Fruit fly (Drosophila melanogaster): ENCODE measurements around the gene betaTub85D.

Gene betaTub85D

dm6 chr3R:9434543-9435407 is 24.7 kb upstream of the betaTub85D start (continued):
- TF ChIP-seq YL-1 (GFP tag; optimal IDR thresholded peaks at IDR 0.05) (no peak), CG11398 (GFP tag; optimal IDR thresholded peaks at IDR 0.05) (peak; percentile 10), CG17568 (GFP tag; optimal IDR thresholded peaks at IDR 0.05) (peak; percentile 64), NFAT (GFP tag; IDR thresholded peaks at IDR 0.05) (peak; percentile 75), Fer3 (tag; optimal IDR thresholded peaks at IDR 0.05) (peak; percentile 87), Doc3 (GFP tag; IDR thresholded peaks at IDR 0.05; ENCODE audit: partially characterized antibody) (no peak), pzg (GFP tag; optimal IDR thresholded peaks at IDR 0.05) (no peak), ham (GFP tag; IDR thresholded peaks at IDR 0.05) (0 out of 2 replicates have a peak, but pooled peaks have one; percentile 10), Dad (GFP tag; optimal IDR thresholded peaks at IDR 0.05) (peak; percentile 75), mirr (GFP tag; optimal IDR thresholded peaks at IDR 0.05) (peak; percentile 84), CkIIα-i1 (GFP tag; IDR thresholded peaks at IDR 0.05) (peak; percentile 72), sr (GFP tag; IDR thresholded peaks at IDR 0.05) (0 out of 3 replicates have a peak, but pooled peaks have one; percentile 32), CG12659 (GFP tag; optimal IDR thresholded peaks at IDR 0.05) (peak; percentile 90), ro (GFP tag; IDR thresholded peaks at IDR 0.05) (0 out of 2 replicates have a peak, but pooled peaks have one; percentile 26), kay (GFP tag; optimal IDR thresholded peaks at IDR 0.05) (peak; percentile 76), D (optimal IDR thresholded peaks at IDR 0.05) (no peak), D (GFP tag; optimal IDR thresholded peaks at IDR 0.05) (peak; percentile 72), CG14860 (GFP tag; IDR thresholded peaks at IDR 0.05; ENCODE audit: partially characterized antibody) (no peak), salm (tag; optimal IDR thresholded peaks at IDR 0.05) (peak; percentile 75), al (GFP tag; IDR thresholded peaks at IDR 0.05) (peak; percentile 89), gsb-n (tag; optimal IDR thresholded peaks at IDR 0.05) (peak; percentile 75), C15 (GFP tag; IDR thresholded peaks at IDR 0.05) (peak; percentile 75; the same call in 2 of the 3 replicates), shn (GFP tag; optimal IDR thresholded peaks at IDR 0.05) (peak; percentile 55), CG33213 (GFP tag; optimal IDR thresholded peaks at IDR 0.05) (peak; percentile 58), CG17328 (GFP tag; IDR thresholded peaks at IDR 0.05) (peak; percentile 92), CG32767 (GFP tag; IDR thresholded peaks at IDR 0.05) (peak; percentile 85; the same call in 1 of the 2 replicates), Abd-B (GFP tag; optimal IDR thresholded peaks at IDR 0.05) (peak; percentile 77), CG2199 (GFP tag; IDR thresholded peaks at IDR 0.05) (peak; percentile 50; the same call in 1 of the 3 replicates), tx (GFP tag; optimal IDR thresholded peaks at IDR 0.05) (peak; percentile 63), CG30403 (GFP tag; optimal IDR thresholded peaks at IDR 0.05) (peak; percentile 91), knrl (GFP tag; IDR thresholded peaks at IDR 0.05; ENCODE audit: partially characterized antibody) (no peak), Hr3 (GFP tag; optimal IDR thresholded peaks at IDR 0.05) (peak; percentile 84), yki (optimal IDR thresholded peaks at IDR 0.05) (no peak), sna (GFP tag; IDR thresholded peaks at IDR 0.05; ENCODE audit: partially characterized antibody) (no peak), gfzf (GFP tag; optimal IDR thresholded peaks at IDR 0.05) (no peak), Hr78 (GFP tag; optimal IDR thresholded peaks at IDR 0.05) (peak in 1 of 2 experiments; percentile 67), CG8765 (GFP tag; IDR thresholded peaks at IDR 0.05) (no peak), Taf1 (GFP tag; IDR thresholded peaks at IDR 0.05) (peak; percentile 65; the same call in 1 of the 2 replicates), lab (GFP tag; optimal IDR thresholded peaks at IDR 0.05) (peak; percentile 89), grau (tag; optimal IDR thresholded peaks at IDR 0.05) (peak; percentile 87), CG34224 (GFP tag; IDR thresholded peaks at IDR 0.05; ENCODE audit: partially characterized antibody) (no peak), Dfd (GFP tag; optimal IDR thresholded peaks at IDR 0.05) (no peak), Xrp1 (GFP tag; IDR thresholded peaks at IDR 0.05) (peak; percentile 87), Awh (GFP tag; IDR thresholded peaks at IDR 0.05) (peak; percentile 85), Aef1 (GFP tag; IDR thresholded peaks at IDR 0.05) (peak; percentile 51), CG12299 (tag; optimal IDR thresholded peaks at IDR 0.05) (peak; percentile 82), eyg (GFP tag; optimal IDR thresholded peaks at IDR 0.05) (peak; percentile 67), Rfx (GFP tag; IDR thresholded peaks at IDR 0.05) (peak; percentile 89), Sin3A (optimal IDR thresholded peaks at IDR 0.05) (no peak)

Measured in whole organism, embryonic.